Worm (Caenorhabditis elegans): ENCODE results near the gene glod-4.

The glod-4 gene

ce11 chrIII:4204072-4204471 lies 50.7 kb downstream of the glod-4 start, which contains the start of the genes pelo-1 and R74.7:
pelo-1 (minus strand) TSS chrIII:4204222.
R74.7 (plus strand) TSS chrIII:4204429.
- no peak for TF ChIP-seq T22C8.4 (GFP tag; IDR thresholded peaks at IDR 0.05)
- TF ChIP-seq cog-1 (tag; optimal IDR thresholded peaks at IDR 0.05): no peak
